Fruit fly (Drosophila melanogaster): ENCODE results near the gene CG11790.

DNA sequence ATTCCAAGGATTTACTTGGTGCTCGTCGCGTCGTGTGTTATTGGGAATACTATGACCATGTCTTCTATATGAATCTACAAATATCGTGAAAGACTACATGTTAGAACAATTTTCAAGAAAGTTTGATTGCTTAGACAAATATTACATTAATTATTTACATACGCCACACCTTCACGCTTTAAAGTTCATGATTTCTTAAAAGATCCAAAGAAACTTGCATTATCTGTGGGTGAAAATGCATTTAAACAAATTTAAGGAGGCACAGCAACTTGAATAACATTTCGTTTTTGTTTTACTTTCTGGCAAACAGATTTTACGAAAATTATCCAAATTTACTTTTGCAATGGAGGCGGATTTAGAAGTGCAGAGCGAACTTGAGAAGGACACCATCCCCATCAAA, 10.9 kb upstream of the CG11790 start, which contains the start of gene CG31115:
- TF ChIP-seq insv (optimal IDR thresholded peaks at IDR 0.05) (no peak), psq (optimal IDR thresholded peaks at IDR 0.05) (no peak), Myc (optimal IDR thresholded peaks at IDR 0.05) (no peak), ttk (optimal IDR thresholded peaks at IDR 0.05) (no peak), Sin3A (optimal IDR thresholded peaks at IDR 0.05) (no peak)

All from Kc167 (cell line).